Worm (Caenorhabditis elegans) whole organism, young adult: ENCODE data around the gene C34F6.12.
A peak's percentile ranks its signal among the peaks of the same experiment; 100 is the strongest.

Source experiments
- C17E4.6 ChIP-seq: fragments of 200-800 bp; sonication (Bioruptor generic); IDR thresholded peaks from 2 replicates; pipeline ENCODE4 v1.3.6; 2022; ENCODE audit warnings: missing genetic modification reagents, missing genetic modification characterization, missing compliant biosample characterization
- F22D6.2 ChIP-seq: sonication (generic microtip); optimal IDR thresholded peaks from 2 replicates; lab custom pipeline; 2016; ENCODE audit warnings: mild to moderate bottlenecking, missing genetic modification characterization, missing compliant biosample characterization
- F23B12.7 ChIP-seq: sonication (generic microtip); optimal IDR thresholded peaks from 2 replicates; lab custom pipeline; 2017; ENCODE audit warnings: missing genetic modification characterization, mild to moderate bottlenecking, missing compliant biosample characterization, antibody characterized with exemption, moderate library complexity; ENCODE audit not compliant: insufficient read depth
- F49E8.2 ChIP-seq: sonication (generic microtip); optimal IDR thresholded peaks from 3 replicates; lab custom pipeline; 2017; ENCODE audit warnings: missing genetic modification characterization, mild to moderate bottlenecking, missing compliant biosample characterization, antibody characterized with exemption, moderate library complexity; ENCODE audit not compliant: insufficient read depth
- K11D2.4 ChIP-seq: fragments of 200-800 bp; sonication (Bioruptor generic); IDR thresholded peaks from 2 replicates; pipeline ENCODE4 v1.3.6; 2022; ENCODE audit warnings: missing genetic modification reagents, missing genetic modification characterization, missing compliant biosample characterization
- T26A5.8 ChIP-seq: sonication (generic microtip); optimal IDR thresholded peaks from 2 replicates; lab custom pipeline; 2016; ENCODE audit warnings: missing genetic modification characterization, missing compliant biosample characterization
- Y53G8AR.9 ChIP-seq: fragments of 200-800 bp; sonication (Bioruptor generic); conservative IDR thresholded peaks from 2 replicates; pipeline ENCODE4 v1.3.6; 2022; ENCODE audit warnings: missing genetic modification reagents, missing genetic modification characterization, missing compliant biosample characterization
- Y95B8A.8 ChIP-seq: fragments of 200-800 bp; sonication (Bioruptor generic); IDR thresholded peaks from 2 replicates; pipeline ENCODE4 v1.3.6; 2022; ENCODE audit warnings: missing genetic modification reagents, missing genetic modification characterization, missing compliant biosample characterization
- athp-1 ChIP-seq: sonication (generic microtip); optimal IDR thresholded peaks from 2 replicates; lab custom pipeline; 2017; ENCODE audit warnings: mild to moderate bottlenecking, missing genetic modification characterization, missing compliant biosample characterization
- attf-3 ChIP-seq: fragments of 200-800 bp; sonication (Bioruptor generic); conservative IDR thresholded peaks from 2 replicates; pipeline ENCODE4 v1.3.6; 2022; ENCODE audit warnings: missing genetic modification reagents, missing genetic modification characterization, missing compliant biosample characterization
- bed-1 ChIP-seq: fragments of 200-800 bp; sonication (Bioruptor generic); IDR thresholded peaks from 2 replicates; pipeline ENCODE4 v1.3.6; 2022; ENCODE audit warnings: missing genetic modification reagents, missing genetic modification characterization, missing compliant biosample characterization
- ccch-3 ChIP-seq: fragments of 200-800 bp; sonication (Bioruptor generic); optimal IDR thresholded peaks from 2 replicates; lab custom pipeline; 2018; ENCODE audit warnings: mild to moderate bottlenecking, missing genetic modification characterization, missing compliant biosample characterization
- cebp-1 ChIP-seq, 2 experiments: fragments of 200-800 bp in 1 of 2; sonication (Bioruptor generic) in 1 of 2; sonication (generic microtip) in 1 of 2; IDR thresholded peaks in 1 of 2; optimal IDR thresholded peaks in 1 of 2; 2 replicates each; pipeline versions ENCODE4 v1.3.6 to Lab custom; 2017 to 2022; ENCODE audit warnings: missing compliant biosample characterization in 2 of 2, missing genetic modification characterization in 2 of 2, mild to moderate bottlenecking in 1 of 2, missing genetic modification reagents in 1 of 2, moderate library complexity in 1 of 2
- ceh-58 ChIP-seq: fragments of 200-800 bp; sonication (Bioruptor generic); IDR thresholded peaks from 2 replicates; pipeline ENCODE4 v1.3.6; 2022; ENCODE audit warnings: missing genetic modification characterization, missing compliant biosample characterization
- ceh-79 ChIP-seq: sonication (generic microtip); optimal IDR thresholded peaks from 2 replicates; lab custom pipeline; 2017; ENCODE audit warnings: mild to moderate bottlenecking, missing genetic modification characterization, missing compliant biosample characterization
- ceh-91 ChIP-seq: fragments of 200-800 bp; sonication (Bioruptor generic); IDR thresholded peaks from 2 replicates; pipeline ENCODE4 v1.3.6; 2022; ENCODE audit warnings: missing genetic modification reagents, missing genetic modification characterization, missing compliant biosample characterization
- die-1 ChIP-seq: sonication (generic microtip); optimal IDR thresholded peaks from 2 replicates; lab custom pipeline; 2016; ENCODE audit warnings: missing genotype, mild to moderate bottlenecking, missing genetic modification characterization, missing compliant biosample characterization
- dpff-1 ChIP-seq: sonication (generic microtip); optimal IDR thresholded peaks from 2 replicates; lab custom pipeline; 2017; ENCODE audit warnings: mild to moderate bottlenecking, missing genetic modification characterization, missing compliant biosample characterization
- dpl-1 ChIP-seq: fragments of 150-350 bp; optimal IDR thresholded peaks from 2 replicates; lab custom pipeline; 2014; ENCODE audit warnings: missing biosample characterization, missing genetic modification reagents, missing genetic modification characterization
- egl-44 ChIP-seq: fragments of 200-800 bp; sonication (Bioruptor generic); IDR thresholded peaks from 2 replicates; pipeline ENCODE4 v1.3.6; 2022; ENCODE audit warnings: missing genetic modification reagents, missing genetic modification characterization, missing compliant biosample characterization
- egrh-3 ChIP-seq: fragments of 200-800 bp; sonication (Bioruptor generic); IDR thresholded peaks from 2 replicates; pipeline ENCODE4 v1.3.6; 2022; ENCODE audit warnings: missing genetic modification reagents, missing genetic modification characterization, missing compliant biosample characterization
- ets-4 ChIP-seq: fragments of 200-800 bp; sonication (Bioruptor generic); optimal IDR thresholded peaks from 2 replicates; lab custom pipeline; 2018; ENCODE audit warnings: mild to moderate bottlenecking, missing genetic modification characterization, missing compliant biosample characterization
- fkh-3 ChIP-seq: sonication (generic microtip); optimal IDR thresholded peaks from 2 replicates; lab custom pipeline; 2016; ENCODE audit warnings: mild to moderate bottlenecking, missing genetic modification characterization, missing compliant biosample characterization
- gei-17 ChIP-seq: fragments of 200-800 bp; sonication (Bioruptor generic); optimal IDR thresholded peaks from 2 replicates; lab custom pipeline; 2018; ENCODE audit warnings: mild to moderate bottlenecking, missing genetic modification characterization, missing compliant biosample characterization
- hlh-12 ChIP-seq: sonication (generic microtip); optimal IDR thresholded peaks from 2 replicates; lab custom pipeline; 2016; ENCODE audit warnings: missing genetic modification characterization, missing compliant biosample characterization
- hmg-1.2 ChIP-seq: fragments of 200-800 bp; sonication (Bioruptor generic); IDR thresholded peaks from 2 replicates; pipeline ENCODE4 v1.3.6; 2022; ENCODE audit warnings: missing genetic modification reagents, missing genetic modification characterization, missing compliant biosample characterization
- hmg-20 ChIP-seq: fragments of 200-800 bp; sonication (Bioruptor generic); IDR thresholded peaks from 2 replicates; pipeline ENCODE4 v1.3.6; 2022; ENCODE audit warnings: missing genetic modification reagents, missing genetic modification characterization, missing compliant biosample characterization
- hrde-1 ChIP-seq: sonication (generic microtip); optimal IDR thresholded peaks from 2 replicates; lab custom pipeline; 2016; ENCODE audit warnings: missing genetic modification characterization, mild to moderate bottlenecking, missing compliant biosample characterization, moderate library complexity, missing genotype, missing genetic modification reagents, borderline replicate concordance
- lag-1 ChIP-seq: fragments of 200-800 bp; sonication (Bioruptor generic); IDR thresholded peaks from 2 replicates; pipeline ENCODE4 v1.3.6; 2022; ENCODE audit warnings: missing genetic modification reagents, missing genetic modification characterization, missing compliant biosample characterization
- let-526 ChIP-seq: fragments of 200-800 bp; sonication (Bioruptor generic); IDR thresholded peaks from 2 replicates; pipeline ENCODE4 v1.3.6; 2022; ENCODE audit warnings: missing genetic modification reagents, missing genetic modification characterization, missing compliant biosample characterization
- let-607 ChIP-seq, 2 experiments: fragments of 200-800 bp in 1 of 2; sonication (Bioruptor generic) in 1 of 2; sonication (generic microtip) in 1 of 2; optimal IDR thresholded peaks; 2 replicates each; lab custom pipeline; 2016 to 2018; ENCODE audit warnings: mild to moderate bottlenecking in 2 of 2, missing compliant biosample characterization in 2 of 2, missing genetic modification characterization in 2 of 2, moderate library complexity in 2 of 2, missing genotype in 1 of 2
- lin-35 ChIP-seq, 3 experiments: fragments of 150-350 bp in 2 of 3; sonication (generic microtip) in 1 of 3; optimal IDR thresholded peaks; 2 replicates each; lab custom pipeline; 2014 to 2018; ENCODE audit warnings: missing biosample characterization in 3 of 3, missing genetic modification characterization in 3 of 3, missing genetic modification reagents in 3 of 3
- lir-1 ChIP-seq: fragments of 200-800 bp; sonication (Bioruptor generic); conservative IDR thresholded peaks from 2 replicates; pipeline ENCODE4 v1.3.6; 2022; ENCODE audit warnings: missing genetic modification reagents, missing genetic modification characterization, missing compliant biosample characterization
- madf-8 ChIP-seq: fragments of 200-800 bp; sonication (Bioruptor generic); conservative IDR thresholded peaks from 2 replicates; pipeline ENCODE4 v1.3.6; 2022; ENCODE audit warnings: missing genetic modification reagents, missing genetic modification characterization, missing compliant biosample characterization
- nfya-1 ChIP-seq: sonication (generic microtip); optimal IDR thresholded peaks from 2 replicates; lab custom pipeline; 2017; ENCODE audit warnings: antibody characterized with exemption, missing compliant biosample characterization, missing genetic modification characterization, borderline replicate concordance; ENCODE audit not compliant: insufficient read depth
- nfyb-1 ChIP-seq: fragments of 200-800 bp; sonication (Bioruptor generic); IDR thresholded peaks from 2 replicates; pipeline ENCODE4 v1.3.6; 2022; ENCODE audit warnings: missing genetic modification reagents, missing genetic modification characterization, missing compliant biosample characterization
- nhr-120 ChIP-seq: fragments of 200-800 bp; sonication (Bioruptor generic); IDR thresholded peaks from 2 replicates; pipeline ENCODE4 v1.3.6; 2022; ENCODE audit warnings: missing genetic modification characterization, missing compliant biosample characterization
- nhr-179 ChIP-seq: sonication (generic microtip); optimal IDR thresholded peaks from 2 replicates; lab custom pipeline; 2016; ENCODE audit warnings: mild to moderate bottlenecking, missing genetic modification characterization, missing compliant biosample characterization
- pbrm-1 ChIP-seq: fragments of 200-800 bp; sonication (Bioruptor generic); IDR thresholded peaks from 2 replicates; pipeline ENCODE4 v1.3.6; 2022; ENCODE audit warnings: missing genetic modification reagents, missing genetic modification characterization, missing compliant biosample characterization
- pha-4 ChIP-seq: fragments of 150-350 bp; sonication (generic microtip); optimal IDR thresholded peaks from 2 replicates; lab custom pipeline; 2014; ENCODE audit warnings: missing biosample characterization, missing genetic modification reagents, missing genetic modification characterization
- rec-8 ChIP-seq, 2 experiments: sonication (generic microtip); optimal IDR thresholded peaks; 2 replicates each; lab custom pipeline; 2016; ENCODE audit warnings: mild to moderate bottlenecking in 2 of 2, missing genetic modification characterization in 2 of 2, missing genetic modification reagents in 2 of 2, missing genotype in 2 of 2, missing biosample characterization in 1 of 2, missing compliant biosample characterization in 1 of 2, moderate library complexity in 1 of 2
- repo-1 ChIP-seq: sonication (generic microtip); optimal IDR thresholded peaks from 2 replicates; lab custom pipeline; 2017; ENCODE audit warnings: mild to moderate bottlenecking, missing genetic modification characterization, missing compliant biosample characterization
- sdz-38 ChIP-seq: sonication (generic microtip); optimal IDR thresholded peaks from 2 replicates; lab custom pipeline; 2016; ENCODE audit warnings: missing genotype, missing genetic modification characterization, missing compliant biosample characterization
- sea-2 ChIP-seq: fragments of 200-800 bp; sonication (Bioruptor generic); IDR thresholded peaks from 2 replicates; pipeline ENCODE4 v1.3.6; 2022; ENCODE audit warnings: missing genetic modification characterization, missing compliant biosample characterization
- unc-130 ChIP-seq: sonication (generic microtip); optimal IDR thresholded peaks from 2 replicates; lab custom pipeline; 2016; ENCODE audit warnings: missing genetic modification reagents, missing genetic modification characterization, missing compliant biosample characterization
- unc-62 ChIP-seq: fragments of 150-350 bp; optimal IDR thresholded peaks from 2 replicates; lab custom pipeline; 2014; ENCODE audit warnings: missing biosample characterization, missing genetic modification reagents, missing genetic modification characterization
- xnd-1 ChIP-seq: sonication (generic microtip); optimal IDR thresholded peaks from 2 replicates; lab custom pipeline; 2016; ENCODE audit warnings: missing genotype, missing genetic modification reagents, missing genetic modification characterization, missing compliant biosample characterization
- ztf-28 ChIP-seq: fragments of 200-800 bp; sonication (Bioruptor generic); IDR thresholded peaks from 2 replicates; pipeline ENCODE4 v1.3.6; 2022; ENCODE audit warnings: missing genetic modification reagents, missing genetic modification characterization, missing compliant biosample characterization

C34F6.12 gene

ce11 chrX:11206953-11207352, 19.5 kb downstream of the C34F6.12 start, which contains the start of gene hst-2 (continued):
- TF ChIP-seq let-526 (GFP tag; lab: Robert Waterston, UW), result peak; percentile 62; the same call in 1 of the 2 replicates
- TF ChIP-seq dpl-1 (GFP tag; lab: Kevin White, UChicago), result no peak
- peak in 1 of 3 experiments; percentile 68 for TF ChIP-seq lin-35 (GFP tag; optimal IDR thresholded peaks at IDR 0.05; lab: Kevin White, UChicago)
- no peak for TF ChIP-seq F23B12.7 (tag; lab: Kevin White, UChicago)
- peak; percentile 86 for TF ChIP-seq Y53G8AR.9 (GFP tag; lab: Robert Waterston, UW)
- no peak for TF ChIP-seq C17E4.6 (GFP tag; lab: Robert Waterston, UW)
- TF ChIP-seq hlh-12 (tag; lab: Kevin White, UChicago), result no peak
- TF ChIP-seq pha-4 (tag; lab: Kevin White, UChicago), result peak; percentile 61
- no peak for TF ChIP-seq sdz-38 (tag; lab: Kevin White, UChicago)
- TF ChIP-seq lag-1 (GFP tag; lab: Robert Waterston, UW), result no peak
- no peak for TF ChIP-seq madf-8
- no peak for TF ChIP-seq T26A5.8 (tag; lab: Kevin White, UChicago)
- TF ChIP-seq egl-44 (GFP tag; lab: Robert Waterston, UW), result no peak
- no peak for TF ChIP-seq egrh-3
- TF ChIP-seq nfya-1 (tag; lab: Kevin White, UChicago), result no peak
- no peak for TF ChIP-seq F49E8.2 (tag; lab: Kevin White, UChicago)
- TF ChIP-seq nhr-179 (tag; lab: Kevin White, UChicago), result no peak
- TF ChIP-seq hmg-20, result no peak
- no peak for TF ChIP-seq attf-3 (GFP tag; lab: Robert Waterston, UW)
- peak; percentile 72 for TF ChIP-seq gei-17 (GFP tag; lab: Kevin White, UChicago)
- TF ChIP-seq rec-8 (tag; optimal IDR thresholded peaks at IDR 0.05; lab: Kevin White, UChicago), result no peak
- TF ChIP-seq unc-130, result no peak
- TF ChIP-seq nhr-120 (GFP tag; lab: Robert Waterston, UW), result no peak
- peak; percentile 98 for TF ChIP-seq hmg-1.2 (GFP tag; lab: Robert Waterston, UW)
- no peak for TF ChIP-seq sea-2 (GFP tag; lab: Robert Waterston, UW)
- TF ChIP-seq ztf-28 (GFP tag; lab: Robert Waterston, UW), result no peak
- TF ChIP-seq nfyb-1 (GFP tag; lab: Robert Waterston, UW), result peak; percentile 77
- no peak for TF ChIP-seq ets-4
- TF ChIP-seq pbrm-1, result peak; percentile 80
- no peak for TF ChIP-seq die-1 (tag; lab: Kevin White, UChicago)
- TF ChIP-seq repo-1 (tag; lab: Kevin White, UChicago), result peak; percentile 41
- TF ChIP-seq ccch-3 (GFP tag; lab: Kevin White, UChicago), result no peak
- TF ChIP-seq dpff-1, result no peak
- TF ChIP-seq F22D6.2, result peak; percentile 37
- TF ChIP-seq fkh-3 (tag; lab: Kevin White, UChicago), result no peak
- TF ChIP-seq unc-62 (GFP tag; lab: Kevin White, UChicago), result peak; percentile 26
- no peak for TF ChIP-seq athp-1 (tag; lab: Kevin White, UChicago)
- no peak for TF ChIP-seq Y95B8A.8 (GFP tag; lab: Robert Waterston, UW)
- TF ChIP-seq hrde-1 (tag; lab: Kevin White, UChicago), result no peak
- no peak for TF ChIP-seq xnd-1 (tag; lab: Kevin White, UChicago)
- peak; percentile 71 for TF ChIP-seq K11D2.4
- TF ChIP-seq ceh-91 (GFP tag; lab: Robert Waterston, UW), result no peak
- TF ChIP-seq let-607 (tag; optimal IDR thresholded peaks at IDR 0.05; lab: Kevin White, UChicago), result peak in 1 of 2 experiments; percentile 75
- TF ChIP-seq ceh-58 (GFP tag; lab: Robert Waterston, UW), result no peak
- TF ChIP-seq ceh-79, result no peak
- TF ChIP-seq lir-1, result 0 out of 2 replicates have a peak, but pooled peaks have one; percentile 44
- TF ChIP-seq bed-1 (GFP tag; lab: Robert Waterston, UW), result no peak
- TF ChIP-seq cebp-1 (GFP tag; IDR thresholded peaks at IDR 0.05; lab: Robert Waterston, UW), result no peak
- no peak for TF ChIP-seq cebp-1 (tag; optimal IDR thresholded peaks at IDR 0.05; lab: Kevin White, UChicago)
